Worm (Caenorhabditis elegans) whole organism, L3 larva: Measurements from ENCODE around the gene ttll-4.

Experiments used
- aly-2 ChIP-seq: fragments of 150-350 bp; optimal IDR thresholded peaks from 2 replicates; lab custom pipeline; 2014; ENCODE audit warnings: missing biosample characterization, missing genetic modification characterization
- ceh-16 ChIP-seq: sonication (generic microtip); optimal IDR thresholded peaks from 2 replicates; lab custom pipeline; 2017; ENCODE audit warnings: missing biosample characterization, missing genetic modification characterization
- ceh-28 ChIP-seq: fragments of 150-350 bp; optimal IDR thresholded peaks from 2 replicates; lab custom pipeline; 2014; ENCODE audit warnings: missing biosample characterization, missing genetic modification reagents, missing genetic modification characterization
- ceh-82 ChIP-seq: fragments of 150-350 bp; optimal IDR thresholded peaks from 2 replicates; lab custom pipeline; 2014; ENCODE audit warnings: missing biosample characterization, missing genetic modification characterization
- ceh-9 ChIP-seq: sonication (generic microtip); optimal IDR thresholded peaks from 2 replicates; lab custom pipeline; 2018; ENCODE audit warnings: missing biosample characterization, missing genetic modification characterization
- daf-12 ChIP-seq: fragments of 150-350 bp; optimal IDR thresholded peaks from 2 replicates; lab custom pipeline; 2014; ENCODE audit warnings: missing biosample characterization, missing genetic modification reagents, missing genetic modification characterization
- egl-27 ChIP-seq: sonication (generic microtip); optimal IDR thresholded peaks from 4 replicates; lab custom pipeline; 2017; ENCODE audit warnings: missing biosample characterization, missing genetic modification reagents, missing genetic modification characterization
- elt-2 ChIP-seq: sonication (generic microtip); optimal IDR thresholded peaks from 2 replicates; lab custom pipeline; 2016; ENCODE audit warnings: missing genetic modification reagents, mild to moderate bottlenecking, missing genetic modification characterization, missing compliant biosample characterization
- elt-3 ChIP-seq, 3 experiments: fragments of 150-350 bp in 1 of 3; sonication (generic microtip) in 2 of 3; optimal IDR thresholded peaks; 2 replicates in 2 of 3; 4 replicates in 1 of 3; lab custom pipeline; 2014 to 2017; ENCODE audit warnings: missing biosample characterization in 3 of 3, missing genetic modification characterization in 3 of 3
- eor-1 ChIP-seq, 2 experiments: fragments of 150-350 bp; optimal IDR thresholded peaks; 2 replicates each; lab custom pipeline; 2014 to 2018; ENCODE audit warnings: missing biosample characterization in 2 of 2, missing genetic modification characterization in 2 of 2
- fkh-10 ChIP-seq: sonication (generic microtip); optimal IDR thresholded peaks from 2 replicates; lab custom pipeline; 2017; ENCODE audit warnings: missing biosample characterization, missing genetic modification reagents, missing genetic modification characterization
- fkh-2 ChIP-seq: fragments of 150-350 bp; optimal IDR thresholded peaks from 2 replicates; lab custom pipeline; 2014; ENCODE audit warnings: missing biosample characterization, missing genetic modification reagents, missing genetic modification characterization
- fos-1 ChIP-seq: fragments of 150-350 bp; optimal IDR thresholded peaks from 2 replicates; lab custom pipeline; 2014; ENCODE audit warnings: missing biosample characterization, missing genetic modification characterization
- hmg-11 ChIP-seq: sonication (generic microtip); optimal IDR thresholded peaks from 2 replicates; lab custom pipeline; 2016; ENCODE audit warnings: missing genetic modification characterization, missing compliant biosample characterization
- jun-1 ChIP-seq: fragments of 150-350 bp; optimal IDR thresholded peaks from 2 replicates; lab custom pipeline; 2014; ENCODE audit warnings: missing biosample characterization, missing genetic modification reagents, missing genetic modification characterization
- lin-39 ChIP-seq: fragments of 150-350 bp; optimal IDR thresholded peaks from 2 replicates; lab custom pipeline; 2018; ENCODE audit warnings: missing biosample characterization, missing genetic modification reagents, missing genetic modification characterization
- mml-1 ChIP-seq: fragments of 150-350 bp; sonication (generic microtip); optimal IDR thresholded peaks from 3 replicates; lab custom pipeline; 2014; ENCODE audit warnings: missing biosample characterization, missing genetic modification characterization
- nfya-1 ChIP-seq: sonication (generic microtip); optimal IDR thresholded peaks from 2 replicates; lab custom pipeline; 2017; ENCODE audit warnings: missing genetic modification characterization, mild to moderate bottlenecking, missing compliant biosample characterization, antibody characterized with exemption, moderate library complexity; ENCODE audit not compliant: insufficient read depth
- nhr-11 ChIP-seq: fragments of 150-350 bp; optimal IDR thresholded peaks from 2 replicates; lab custom pipeline; 2014; ENCODE audit warnings: missing biosample characterization, missing genetic modification characterization
- nhr-12 ChIP-seq: fragments of 150-350 bp; optimal IDR thresholded peaks from 2 replicates; lab custom pipeline; 2014; ENCODE audit warnings: missing biosample characterization, missing genetic modification characterization
- nhr-23 ChIP-seq: fragments of 150-350 bp; optimal IDR thresholded peaks from 2 replicates; lab custom pipeline; 2014; ENCODE audit warnings: missing biosample characterization, missing genetic modification reagents, missing genetic modification characterization
- nhr-25 ChIP-seq: sonication (generic microtip); optimal IDR thresholded peaks from 2 replicates; lab custom pipeline; 2017; ENCODE audit warnings: missing biosample characterization, missing genetic modification characterization
- nhr-28 ChIP-seq: fragments of 150-350 bp; optimal IDR thresholded peaks from 2 replicates; lab custom pipeline; 2014; ENCODE audit warnings: missing biosample characterization, missing genetic modification characterization
- nhr-43 ChIP-seq: sonication (generic microtip); optimal IDR thresholded peaks from 2 replicates; lab custom pipeline; 2016; ENCODE audit warnings: mild to moderate bottlenecking, missing genetic modification characterization, missing compliant biosample characterization; ENCODE audit not compliant: poor library complexity, severe bottlenecking
- nhr-67 ChIP-seq: fragments of 150-350 bp; optimal IDR thresholded peaks from 2 replicates; lab custom pipeline; 2014; ENCODE audit warnings: missing biosample characterization, missing genetic modification characterization
- nhr-76 ChIP-seq: fragments of 150-350 bp; sonication (generic microtip); optimal IDR thresholded peaks from 5 replicates; lab custom pipeline; 2014; ENCODE audit warnings: missing biosample characterization, missing genetic modification characterization
- pha-4 ChIP-seq: fragments of 150-350 bp; optimal IDR thresholded peaks from 2 replicates; lab custom pipeline; 2014; ENCODE audit warnings: missing biosample characterization, missing genetic modification reagents, missing genetic modification characterization
- sea-2 ChIP-seq: fragments of 150-350 bp; sonication (generic microtip); optimal IDR thresholded peaks from 4 replicates; lab custom pipeline; 2014; ENCODE audit warnings: missing biosample characterization, missing genetic modification reagents, missing genetic modification characterization
- skn-1 ChIP-seq: fragments of 150-350 bp; optimal IDR thresholded peaks from 2 replicates; lab custom pipeline; 2014; ENCODE audit warnings: missing biosample characterization, missing genetic modification characterization
- tbx-2 ChIP-seq: sonication (generic microtip); optimal IDR thresholded peaks from 2 replicates; lab custom pipeline; 2016; ENCODE audit warnings: mild to moderate bottlenecking, missing genetic modification characterization, missing compliant biosample characterization
- zag-1 ChIP-seq: fragments of 150-350 bp; optimal IDR thresholded peaks from 2 replicates; lab custom pipeline; 2014; ENCODE audit warnings: missing biosample characterization, missing genetic modification characterization
- ztf-11 ChIP-seq: fragments of 150-350 bp; optimal IDR thresholded peaks from 2 replicates; lab custom pipeline; 2014; ENCODE audit warnings: missing biosample characterization, missing genetic modification characterization
- ztf-4 ChIP-seq: fragments of 150-350 bp; optimal IDR thresholded peaks from 2 replicates; lab custom pipeline; 2014; ENCODE audit warnings: missing biosample characterization, missing genetic modification characterization

The ttll-4 gene

ce11 chrIII:10152495-10152894 is 28.5 kb downstream of the ttll-4 start, which contains the start of gene nac-3:
Gene nac-3, plus strand, starts transcription at chrIII:10152795.
- TF ChIP-seq fkh-2 (tag; lab: Kevin White, UChicago) (no peak), sea-2 (GFP tag; lab: Kevin White, UChicago) (no peak), nhr-76 (tag; lab: Kevin White, UChicago) (no peak)

DNA sequence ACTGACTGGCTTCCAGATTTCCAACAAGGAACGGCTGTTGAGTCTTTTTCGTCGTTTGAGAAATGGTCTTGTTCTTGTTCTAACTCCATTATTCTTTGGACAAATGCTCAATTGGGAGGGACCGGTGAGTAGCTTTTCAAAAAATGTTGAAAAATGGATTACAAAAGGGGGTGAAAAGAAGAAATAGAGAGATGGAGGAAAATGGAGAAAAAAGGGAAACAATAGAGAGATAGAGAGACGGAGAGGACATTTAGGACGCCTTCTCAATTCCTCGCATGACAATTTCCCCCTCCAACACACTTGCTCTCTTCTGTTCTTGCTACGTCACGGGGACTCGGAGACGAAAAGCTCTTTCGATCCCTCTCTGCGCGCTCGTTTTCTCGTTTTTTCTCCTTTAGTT is 29.0 kb downstream of the ttll-4 start:
- TF ChIP-seq fos-1 (tag; lab: Kevin White, UChicago) (no peak), lin-39 (tag; lab: Kevin White, UChicago) (peak; percentile 69), nhr-12 (no peak), nfya-1 (tag; lab: Kevin White, UChicago) (peak; percentile 62), ceh-82 (tag; lab: Kevin White, UChicago) (peak; percentile 42), fkh-10 (peak; percentile 16), hmg-11 (tag; lab: Kevin White, UChicago) (peak; percentile 18), jun-1 (tag; lab: Kevin White, UChicago) (no peak)

- TF ChIP-seq pha-4 (tag; lab: Kevin White, UChicago) = peak; percentile 93
- peak; percentile 28 for TF ChIP-seq nfya-1 (tag; lab: Kevin White, UChicago)
- TF ChIP-seq nhr-67 (tag; lab: Kevin White, UChicago) = no peak
- no peak for TF ChIP-seq ztf-11 (tag; lab: Kevin White, UChicago)
Measured at ce11 chrIII:10154993-10155392, 31.0 kb downstream of the ttll-4 start.

DNA sequence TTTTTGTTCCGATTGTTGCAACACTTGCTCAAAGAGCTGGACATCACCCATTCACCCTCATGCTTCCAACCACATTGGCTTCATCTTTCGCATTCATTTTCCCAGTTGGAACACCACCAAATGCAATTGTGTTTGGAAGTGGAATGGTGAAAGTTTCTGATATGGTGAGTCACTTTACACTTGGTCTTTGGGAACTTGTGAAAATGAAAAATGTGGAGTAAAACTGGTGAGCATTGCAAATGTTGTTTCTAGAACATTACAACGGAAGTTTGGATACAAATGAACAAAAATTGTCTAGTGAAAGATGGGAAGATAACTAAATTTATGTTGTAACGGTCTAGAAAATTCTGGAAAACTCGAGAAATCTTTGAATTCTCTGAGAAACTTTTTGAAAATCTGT is 32.3 kb downstream of the ttll-4 start:
- no peak for TF ChIP-seq sea-2 (GFP tag; lab: Kevin White, UChicago)
- no peak for TF ChIP-seq ceh-9 (tag; lab: Kevin White, UChicago)
- no peak for TF ChIP-seq egl-27 (tag; lab: Kevin White, UChicago)
- no peak for TF ChIP-seq nhr-28 (tag; lab: Kevin White, UChicago)
- no peak for TF ChIP-seq nhr-12
- no peak for TF ChIP-seq mml-1 (tag; lab: Kevin White, UChicago)
- TF ChIP-seq ztf-4 = no peak
- no peak for TF ChIP-seq nhr-23 (tag; lab: Kevin White, UChicago)
- no peak for TF ChIP-seq nhr-11 (tag; lab: Kevin White, UChicago)
- no peak for TF ChIP-seq pha-4 (tag; lab: Kevin White, UChicago)
- TF ChIP-seq lin-39 (tag; lab: Kevin White, UChicago) = no peak
- TF ChIP-seq eor-1 (tag; optimal IDR thresholded peaks at IDR 0.05; lab: Kevin White, UChicago) = no peak
- TF ChIP-seq ceh-28 (tag; lab: Kevin White, UChicago) = no peak
- TF ChIP-seq ztf-11 (tag; lab: Kevin White, UChicago) = no peak
- TF ChIP-seq elt-2 (tag; lab: Kevin White, UChicago) = no peak
- TF ChIP-seq nhr-43 (tag; lab: Kevin White, UChicago) = no peak

DNA sequence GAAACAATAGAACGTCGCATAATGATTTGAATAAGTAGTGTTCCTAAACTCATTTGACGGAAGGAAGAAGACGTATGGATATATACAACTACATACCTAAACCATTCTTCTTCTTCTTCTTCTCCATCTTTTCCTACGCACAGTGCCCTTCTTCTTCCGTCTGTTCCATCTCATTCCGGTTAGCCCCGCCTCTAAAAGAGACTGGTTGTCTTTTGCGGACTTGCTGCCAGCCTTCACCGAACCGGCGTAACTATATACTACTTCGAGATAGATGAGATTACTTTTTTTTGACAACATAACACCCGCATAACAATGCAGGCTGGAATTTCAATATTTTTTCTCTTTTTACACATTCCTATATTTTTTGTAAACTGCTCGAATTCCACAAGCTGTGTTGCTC is 36.4 kb downstream of the ttll-4 start, which contains the start of the genes K08E5.5 and mua-3:
K08E5.5 (minus strand) TSS at position 101 of the 400 bp plus-strand sequence.
mua-3 (plus strand) TSS at position 313 of the 400 bp plus-strand sequence.
- TF ChIP-seq skn-1 (tag; lab: Kevin White, UChicago) = no peak
- TF ChIP-seq nfya-1 (tag; lab: Kevin White, UChicago) = no peak
- no peak for TF ChIP-seq ztf-11 (tag; lab: Kevin White, UChicago)
- no peak for TF ChIP-seq tbx-2 (tag; lab: Kevin White, UChicago)
- TF ChIP-seq ceh-16 = no peak
- TF ChIP-seq pha-4 (tag; lab: Kevin White, UChicago) = no peak
- TF ChIP-seq ceh-28 (tag; lab: Kevin White, UChicago) = no peak
- no peak for TF ChIP-seq daf-12 (tag; lab: Kevin White, UChicago)
- TF ChIP-seq nhr-25 = no peak
- TF ChIP-seq fkh-10 = no peak
- TF ChIP-seq ceh-82 (tag; lab: Kevin White, UChicago) = no peak
- no peak for TF ChIP-seq elt-3 (tag; optimal IDR thresholded peaks at IDR 0.05; lab: Kevin White, UChicago)
- TF ChIP-seq aly-2 = no peak
- TF ChIP-seq zag-1 (tag; lab: Kevin White, UChicago) = no peak
- TF ChIP-seq ceh-9 (tag; lab: Kevin White, UChicago) = no peak
